Worm (Caenorhabditis elegans) whole organism, young adult: ENCODE measurements around the gene F56H9.6.

Experiments
- ama-1 ChIP-seq, 3 experiments: fragments of 150-350 bp in 1 of 3; sonication (generic microtip) in 2 of 3; optimal IDR thresholded peaks; 2 replicates each; lab custom pipeline; 2014 to 2018; ENCODE audit warnings: missing biosample characterization in 2 of 3, missing genetic modification characterization in 2 of 3, missing genetic modification reagents in 2 of 3
- egl-18 ChIP-seq: fragments of 200-800 bp; sonication (Bioruptor generic); IDR thresholded peaks from 2 replicates; pipeline ENCODE4 v1.3.6; 2022; ENCODE audit warnings: missing genetic modification reagents, missing genetic modification characterization, missing compliant biosample characterization
- hsf-1 ChIP-seq: fragments of 200-800 bp; sonication (Bioruptor generic); IDR thresholded peaks from 2 replicates; pipeline ENCODE4 v1.3.6; 2022; ENCODE audit warnings: missing genetic modification reagents, missing genetic modification characterization, missing compliant biosample characterization
- lsl-1 ChIP-seq: fragments of 200-800 bp; sonication (Bioruptor generic); optimal IDR thresholded peaks from 2 replicates; lab custom pipeline; 2018; ENCODE audit warnings: mild to moderate bottlenecking, missing genetic modification characterization, moderate library complexity, missing compliant biosample characterization
- nhr-27 ChIP-seq: fragments of 200-800 bp; sonication (Bioruptor generic); optimal IDR thresholded peaks from 2 replicates; lab custom pipeline; 2018; ENCODE audit warnings: mild to moderate bottlenecking, missing genetic modification characterization, moderate library complexity, missing compliant biosample characterization
- nhr-90 ChIP-seq: sonication (generic microtip); optimal IDR thresholded peaks from 2 replicates; lab custom pipeline; 2016; ENCODE audit warnings: missing genotype, mild to moderate bottlenecking, missing genetic modification characterization, missing compliant biosample characterization
- sea-2 ChIP-seq: fragments of 200-800 bp; sonication (Bioruptor generic); IDR thresholded peaks from 2 replicates; pipeline ENCODE4 v1.3.6; 2022; ENCODE audit warnings: missing genetic modification characterization, missing compliant biosample characterization
- tbp1 ChIP-seq: fragments of 200-800 bp; sonication (Bioruptor generic); optimal IDR thresholded peaks from 2 replicates; lab custom pipeline; 2018; ENCODE audit warnings: mild to moderate bottlenecking, missing genetic modification characterization, missing compliant biosample characterization

ce11 chrV:12649636-12650035 is 20.0 kb upstream of the F56H9.6 start, which contains the start of gene lin-25:
- TF ChIP-seq nhr-27 (no peak), sea-2 (GFP tag; lab: Robert Waterston, UW) (no peak), lsl-1 (GFP tag; lab: Kevin White, UChicago) (no peak), egl-18 (no peak), hsf-1 (GFP tag; lab: Robert Waterston, UW) (no peak), ama-1 (optimal IDR thresholded peaks at IDR 0.05; lab: Kevin White, UChicago) (no peak), ama-1 (GFP tag; optimal IDR thresholded peaks at IDR 0.05; lab: Kevin White, UChicago) (no peak), nhr-90 (tag; lab: Kevin White, UChicago) (no peak), tbp1 (GFP tag; lab: Kevin White, UChicago) (no peak)
